Worm (Caenorhabditis elegans) whole organism, L1 larva: Measurements from ENCODE around the gene rsks-1.
A peak's percentile ranks its signal among the peaks of the same experiment; 100 is the strongest.

Source experiments
- C16A3.4 ChIP-seq: fragments of 150-350 bp; optimal IDR thresholded peaks from 2 replicates; lab custom pipeline; 2014; ENCODE audit warnings: missing biosample characterization, missing genetic modification characterization
- F16B12.6 ChIP-seq: fragments of 150-350 bp; optimal IDR thresholded peaks from 2 replicates; lab custom pipeline; 2014; ENCODE audit warnings: missing biosample characterization, missing genetic modification characterization
- Y116A8C.19 ChIP-seq: sonication (generic microtip); optimal IDR thresholded peaks from 2 replicates; lab custom pipeline; 2016; ENCODE audit warnings: missing compliant biosample characterization, missing genetic modification characterization, borderline replicate concordance
- alr-1 ChIP-seq: fragments of 200-800 bp; sonication (Bioruptor generic); optimal IDR thresholded peaks from 2 replicates; lab custom pipeline; 2018; ENCODE audit warnings: borderline replicate concordance, mild to moderate bottlenecking, missing genetic modification characterization, missing compliant biosample characterization
- aly-2 ChIP-seq: fragments of 150-350 bp; optimal IDR thresholded peaks from 2 replicates; lab custom pipeline; 2014; ENCODE audit warnings: missing biosample characterization, missing genetic modification characterization
- blmp-1 ChIP-seq: fragments of 150-350 bp; optimal IDR thresholded peaks from 2 replicates; lab custom pipeline; 2014; ENCODE audit warnings: missing biosample characterization, missing genetic modification characterization
- ceh-63 ChIP-seq: fragments of 200-800 bp; sonication (Bioruptor generic); optimal IDR thresholded peaks from 2 replicates; lab custom pipeline; 2018; ENCODE audit warnings: mild to moderate bottlenecking, missing genetic modification characterization, missing compliant biosample characterization
- ces-1 ChIP-seq: fragments of 150-350 bp; optimal IDR thresholded peaks from 2 replicates; lab custom pipeline; 2014; ENCODE audit warnings: missing biosample characterization, missing genetic modification reagents, missing genetic modification characterization
- dsc-1 ChIP-seq: sonication (generic microtip); optimal IDR thresholded peaks from 2 replicates; lab custom pipeline; 2016; ENCODE audit warnings: mild to moderate bottlenecking, missing genetic modification characterization, missing compliant biosample characterization
- efl-3 ChIP-seq: fragments of 200-800 bp; sonication (Bioruptor generic); optimal IDR thresholded peaks from 2 replicates; lab custom pipeline; 2018; ENCODE audit warnings: mild to moderate bottlenecking, missing genetic modification characterization, missing compliant biosample characterization
- elt-2 ChIP-seq: sonication (generic microtip); optimal IDR thresholded peaks from 2 replicates; lab custom pipeline; 2016; ENCODE audit warnings: missing genetic modification characterization, mild to moderate bottlenecking, inconsistent platforms, missing compliant biosample characterization, missing genetic modification reagents
- irx-1 ChIP-seq: sonication (generic microtip); optimal IDR thresholded peaks from 2 replicates; lab custom pipeline; 2016; ENCODE audit warnings: missing genetic modification characterization, missing compliant biosample characterization
- jun-1 ChIP-seq: fragments of 150-350 bp; optimal IDR thresholded peaks from 2 replicates; lab custom pipeline; 2014; ENCODE audit warnings: missing biosample characterization, missing genetic modification reagents, missing genetic modification characterization
- lin-13 ChIP-seq: fragments of 150-350 bp; optimal IDR thresholded peaks from 2 replicates; lab custom pipeline; 2014; ENCODE audit warnings: missing biosample characterization, missing genetic modification reagents, missing genetic modification characterization
- lin-15B ChIP-seq: fragments of 150-350 bp; sonication (generic microtip); optimal IDR thresholded peaks from 3 replicates; lab custom pipeline; 2014; ENCODE audit warnings: missing biosample characterization, missing genetic modification characterization
- lsy-2 ChIP-seq, 2 experiments: fragments of 150-350 bp; optimal IDR thresholded peaks; 2 replicates each; lab custom pipeline; 2014; ENCODE audit warnings: missing biosample characterization in 2 of 2, missing genetic modification characterization in 2 of 2
- mab-9 ChIP-seq: fragments of 200-800 bp; sonication (Bioruptor generic); IDR thresholded peaks from 2 replicates; pipeline ENCODE4 v1.3.6; 2022; ENCODE audit warnings: missing genetic modification reagents, missing genetic modification characterization, missing compliant biosample characterization
- nhr-11 ChIP-seq: fragments of 150-350 bp; optimal IDR thresholded peaks from 2 replicates; lab custom pipeline; 2014; ENCODE audit warnings: missing biosample characterization, missing genetic modification characterization
- nhr-12 ChIP-seq: sonication (generic microtip); optimal IDR thresholded peaks from 2 replicates; lab custom pipeline; 2017; ENCODE audit warnings: missing biosample characterization, missing genetic modification characterization
- nhr-237 ChIP-seq: fragments of 150-350 bp; optimal IDR thresholded peaks from 2 replicates; lab custom pipeline; 2014; ENCODE audit warnings: missing biosample characterization, missing genetic modification characterization
- nhr-28 ChIP-seq: fragments of 150-350 bp; optimal IDR thresholded peaks from 2 replicates; lab custom pipeline; 2014; ENCODE audit warnings: missing biosample characterization, missing genetic modification characterization
- nhr-47 ChIP-seq: sonication (generic microtip); optimal IDR thresholded peaks from 2 replicates; lab custom pipeline; 2016; ENCODE audit warnings: mild to moderate bottlenecking, missing genetic modification characterization, moderate library complexity, missing compliant biosample characterization
- nhr-71 ChIP-seq: sonication (generic microtip); optimal IDR thresholded peaks from 2 replicates; lab custom pipeline; 2016; ENCODE audit warnings: mild to moderate bottlenecking, missing genetic modification characterization, moderate library complexity, missing compliant biosample characterization
- nhr-76 ChIP-seq: sonication (generic microtip); optimal IDR thresholded peaks from 2 replicates; lab custom pipeline; 2017; ENCODE audit warnings: missing biosample characterization, missing genetic modification characterization
- nhr-84 ChIP-seq: sonication (generic microtip); optimal IDR thresholded peaks from 2 replicates; lab custom pipeline; 2017; ENCODE audit warnings: missing biosample characterization, missing genetic modification characterization
- nhr-85 ChIP-seq: sonication (generic microtip); peaks from one replicate; lab custom pipeline; 2016; ENCODE audit warnings: missing genetic modification characterization, inconsistent platforms, missing compliant biosample characterization
- pag-3 ChIP-seq: sonication (generic microtip); optimal IDR thresholded peaks from 2 replicates; lab custom pipeline; 2017; ENCODE audit warnings: missing genetic modification characterization, mild to moderate bottlenecking, missing compliant biosample characterization, antibody characterized with exemption, borderline replicate concordance; ENCODE audit not compliant: insufficient read depth
- pax-3 ChIP-seq: fragments of 200-800 bp; sonication (Bioruptor generic); optimal IDR thresholded peaks from 2 replicates; lab custom pipeline; 2018; ENCODE audit warnings: mild to moderate bottlenecking, missing genetic modification characterization, moderate library complexity, missing compliant biosample characterization
- sox-4 ChIP-seq: sonication (generic microtip); optimal IDR thresholded peaks from 2 replicates; lab custom pipeline; 2016; ENCODE audit warnings: missing genetic modification characterization, missing compliant biosample characterization
- tbx-2 ChIP-seq: sonication (generic microtip); optimal IDR thresholded peaks from 2 replicates; lab custom pipeline; 2016; ENCODE audit warnings: missing genetic modification characterization, missing compliant biosample characterization
- tlp-1 ChIP-seq: fragments of 150-350 bp; optimal IDR thresholded peaks from 2 replicates; lab custom pipeline; 2014; ENCODE audit warnings: missing biosample characterization, missing genetic modification characterization
- unc-30 ChIP-seq: sonication (generic microtip); optimal IDR thresholded peaks from 2 replicates; lab custom pipeline; 2017; ENCODE audit warnings: missing biosample characterization, missing genetic modification characterization
- unc-62 ChIP-seq: fragments of 150-350 bp; optimal IDR thresholded peaks from 2 replicates; lab custom pipeline; 2014; ENCODE audit warnings: missing biosample characterization, missing genetic modification reagents, missing genetic modification characterization
- unc-86 ChIP-seq: sonication (generic microtip); optimal IDR thresholded peaks from 2 replicates; lab custom pipeline; 2016; ENCODE audit warnings: missing genetic modification characterization, missing compliant biosample characterization
- unc-98 ChIP-seq: fragments of 200-800 bp; sonication (Bioruptor generic); IDR thresholded peaks from 2 replicates; pipeline ENCODE4 v1.3.6; 2022; ENCODE audit warnings: missing genetic modification characterization, missing compliant biosample characterization
- xbp-1 ChIP-seq: sonication (generic microtip); optimal IDR thresholded peaks from 2 replicates; lab custom pipeline; 2016; ENCODE audit warnings: missing genetic modification characterization, missing compliant biosample characterization

Gene rsks-1

ce11 chrIII:11244820-11245219 is at the start of gene rsks-1:
rsks-1 (plus strand) TSS chrIII:11245120.
- TF ChIP-seq nhr-28 (tag; lab: Kevin White, UChicago) (no peak), alr-1 (tag; lab: Kevin White, UChicago) (no peak), unc-86 (tag; lab: Kevin White, UChicago) (no peak), lin-15B (tag; lab: Kevin White, UChicago) (no peak), C16A3.4 (no peak), irx-1 (tag; lab: Kevin White, UChicago) (no peak), aly-2 (no peak), sox-4 (tag; lab: Kevin White, UChicago) (no peak), dsc-1 (no peak), Y116A8C.19 (no peak), nhr-11 (tag; lab: Kevin White, UChicago) (no peak), nhr-84 (no peak), lin-13 (GFP tag; lab: Kevin White, UChicago) (no peak), F16B12.6 (tag; lab: Kevin White, UChicago) (no peak), ces-1 (GFP tag; lab: Kevin White, UChicago) (no peak), unc-62 (GFP tag; lab: Kevin White, UChicago) (no peak)

ce11 chrIII:11195140-11195539 is 49.8 kb upstream of the rsks-1 start, which contains the start of gene tra-1:
tra-1 (minus strand) TSS chrIII:11195201.
- TF ChIP-seq nhr-85 (peak; percentile 24), unc-98 (GFP tag; lab: Robert Waterston, UW) (no peak)
- TF ChIP-seq, all 84 proteins: peak for 1

- TF ChIP-seq nhr-237 (tag; lab: Kevin White, UChicago) = no peak
- peak; percentile 14 for TF ChIP-seq elt-2
Measured at ce11 chrIII:11195553-11195952, 49.4 kb upstream of the rsks-1 start.

- TF ChIP-seq tlp-1 (no peak), nhr-76 (tag; lab: Kevin White, UChicago) (no peak), tbx-2 (tag; lab: Kevin White, UChicago) (no peak), nhr-11 (tag; lab: Kevin White, UChicago) (no peak), pag-3 (tag; lab: Kevin White, UChicago) (no peak), pax-3 (no peak), nhr-85 (no peak), lsy-2 (tag; optimal IDR thresholded peaks at IDR 0.05; lab: Kevin White, UChicago) (no peak), dsc-1 (no peak), xbp-1 (no peak), nhr-47 (tag; lab: Kevin White, UChicago) (no peak), blmp-1 (tag; lab: Kevin White, UChicago) (no peak), nhr-12 (tag; lab: Kevin White, UChicago) (no peak)
Measured at ce11 chrIII:11197327-11197726, 47.6 kb upstream of the rsks-1 start.

- TF ChIP-seq unc-30 (tag; lab: Kevin White, UChicago) (no peak), jun-1 (tag; lab: Kevin White, UChicago) (no peak), ceh-63 (GFP tag; lab: Kevin White, UChicago) (no peak), nhr-71 (tag; lab: Kevin White, UChicago) (no peak), efl-3 (GFP tag; lab: Kevin White, UChicago) (no peak), mab-9 (GFP tag; lab: Robert Waterston, UW) (no peak)
Measured at ce11 chrIII:11200879-11201518, 43.9 kb upstream of the rsks-1 start.
